Worm (Caenorhabditis elegans) whole organism, L4 larva: ENCODE measurements around the gene C05E4.7.
A peak's percentile ranks its signal among the peaks of the same experiment; 100 is the strongest.

Experiments used
- F44E2.7 ChIP-seq: fragments of 200-800 bp; sonication (Bioruptor generic); IDR thresholded peaks from 2 replicates; pipeline ENCODE4 v2.1.2; 2022; ENCODE audit warnings: missing genetic modification characterization, missing compliant biosample characterization
- R02D3.7 ChIP-seq: fragments of 150-350 bp; sonication (generic microtip); optimal IDR thresholded peaks from 3 replicates; lab custom pipeline; 2014; ENCODE audit warnings: missing biosample characterization, missing genetic modification characterization
- Y48G9A.11 ChIP-seq: fragments of 200-800 bp; sonication (Bioruptor generic); IDR thresholded peaks from 2 replicates; pipeline ENCODE4 v1.3.6; 2022; ENCODE audit warnings: missing genetic modification reagents, missing genetic modification characterization, missing compliant biosample characterization
- ZK546.5 ChIP-seq, 2 experiments: sonication (generic microtip); optimal IDR thresholded peaks; 2 replicates each; lab custom pipeline; 2017; ENCODE audit warnings: missing biosample characterization in 2 of 2, missing genetic modification characterization in 2 of 2
- aha-1 ChIP-seq: fragments of 150-350 bp; peaks from one replicate; lab custom pipeline; 2014; ENCODE audit warnings: missing biosample characterization, missing genetic modification characterization
- aly-2 ChIP-seq: sonication (generic microtip); optimal IDR thresholded peaks from 2 replicates; lab custom pipeline; 2018; ENCODE audit warnings: missing biosample characterization, missing genetic modification characterization
- ama-1 ChIP-seq: fragments of 150-350 bp; optimal IDR thresholded peaks from 2 replicates; lab custom pipeline; 2014; ENCODE audit warnings: inconsistent platforms, mixed read lengths
- attf-4 ChIP-seq: sonication (generic microtip); optimal IDR thresholded peaks from 3 replicates; lab custom pipeline; 2017; ENCODE audit warnings: missing biosample characterization, missing genetic modification characterization
- ceh-20 ChIP-seq: fragments of 200-800 bp; sonication (Bioruptor generic); IDR thresholded peaks from 2 replicates; pipeline ENCODE4 v1.3.6; 2022; ENCODE audit warnings: missing genetic modification reagents, missing genetic modification characterization, missing compliant biosample characterization
- ceh-62 ChIP-seq: sonication (generic microtip); optimal IDR thresholded peaks from 2 replicates; lab custom pipeline; 2017; ENCODE audit warnings: missing biosample characterization, missing genetic modification characterization
- daf-12 ChIP-seq: fragments of 150-350 bp; optimal IDR thresholded peaks from 2 replicates; lab custom pipeline; 2014; ENCODE audit warnings: missing biosample characterization, missing genetic modification reagents, missing genetic modification characterization
- daf-19 ChIP-seq: fragments of 200-800 bp; sonication (Bioruptor generic); conservative IDR thresholded peaks from 2 replicates; pipeline ENCODE4 v1.3.6; 2022; ENCODE audit warnings: missing genetic modification characterization, missing compliant biosample characterization
- daf-8 ChIP-seq: fragments of 200-800 bp; sonication (Bioruptor generic); IDR thresholded peaks from 2 replicates; pipeline ENCODE4 v1.3.6; 2022; ENCODE audit warnings: missing genetic modification characterization, missing compliant biosample characterization
- dmd-6 ChIP-seq: fragments of 200-800 bp; sonication (Bioruptor generic); IDR thresholded peaks from 2 replicates; pipeline ENCODE4 v1.3.6; 2022; ENCODE audit warnings: missing genetic modification reagents, missing genetic modification characterization, missing compliant biosample characterization
- dmd-9 ChIP-seq: fragments of 200-800 bp; sonication (Bioruptor generic); IDR thresholded peaks from 2 replicates; pipeline ENCODE4 v1.3.6; 2022; ENCODE audit warnings: missing genetic modification reagents, missing genetic modification characterization, missing compliant biosample characterization
- dpl-1 ChIP-seq: fragments of 150-350 bp; optimal IDR thresholded peaks from 2 replicates; lab custom pipeline; 2014; ENCODE audit warnings: missing biosample characterization, missing genetic modification reagents, missing genetic modification characterization
- dve-1 ChIP-seq: sonication (generic microtip); optimal IDR thresholded peaks from 2 replicates; lab custom pipeline; 2017; ENCODE audit warnings: antibody characterized with exemption, mild to moderate bottlenecking, missing genetic modification characterization, missing compliant biosample characterization; ENCODE audit not compliant: insufficient read depth
- egl-27 ChIP-seq: sonication (generic microtip); optimal IDR thresholded peaks from 3 replicates; lab custom pipeline; 2017; ENCODE audit warnings: missing biosample characterization, missing genetic modification reagents, missing genetic modification characterization
- fkh-10 ChIP-seq: fragments of 150-350 bp; optimal IDR thresholded peaks from 2 replicates; lab custom pipeline; 2014; ENCODE audit warnings: missing biosample characterization, missing genetic modification reagents, missing genetic modification characterization
- fos-1 ChIP-seq: fragments of 150-350 bp; optimal IDR thresholded peaks from 2 replicates; lab custom pipeline; 2014; ENCODE audit warnings: missing biosample characterization, missing genetic modification characterization
- hlh-30 ChIP-seq: sonication (generic microtip); optimal IDR thresholded peaks from 2 replicates; lab custom pipeline; 2017; ENCODE audit warnings: antibody characterized with exemption, mild to moderate bottlenecking, missing genetic modification characterization, missing compliant biosample characterization; ENCODE audit not compliant: insufficient read depth
- hmg-1.1 ChIP-seq: fragments of 200-800 bp; sonication (Bioruptor generic); IDR thresholded peaks from 2 replicates; pipeline ENCODE4 v1.3.6; 2022; ENCODE audit warnings: missing genetic modification reagents, missing genetic modification characterization, missing compliant biosample characterization
- lim-7 ChIP-seq: fragments of 200-800 bp; sonication (Bioruptor generic); IDR thresholded peaks from 2 replicates; pipeline ENCODE4 v1.3.6; 2022; ENCODE audit warnings: missing genetic modification characterization, missing compliant biosample characterization
- lin-1 ChIP-seq: fragments of 200-800 bp; sonication (Bioruptor generic); IDR thresholded peaks from 2 replicates; pipeline ENCODE4 v1.3.6; 2022; ENCODE audit warnings: missing genetic modification reagents, missing genetic modification characterization, missing compliant biosample characterization
- lin-29 ChIP-seq: fragments of 200-800 bp; sonication (Bioruptor generic); IDR thresholded peaks from 2 replicates; pipeline ENCODE4 v1.3.6; 2022; ENCODE audit warnings: missing genetic modification reagents, missing genetic modification characterization, missing compliant biosample characterization
- lir-3 ChIP-seq: sonication (generic microtip); optimal IDR thresholded peaks from 2 replicates; lab custom pipeline; 2016; ENCODE audit warnings: mild to moderate bottlenecking, missing genetic modification characterization, missing compliant biosample characterization
- madf-9 ChIP-seq: fragments of 200-800 bp; sonication (Bioruptor generic); conservative IDR thresholded peaks from 2 replicates; pipeline ENCODE4 v1.3.6; 2022; ENCODE audit warnings: missing genetic modification reagents, missing genetic modification characterization, missing compliant biosample characterization
- mdl-1 ChIP-seq, 2 experiments: fragments of 150-350 bp in 1 of 2; sonication (generic microtip) in 1 of 2; optimal IDR thresholded peaks; 2 replicates each; lab custom pipeline; 2014 to 2017; ENCODE audit warnings: missing biosample characterization in 2 of 2, missing genetic modification characterization in 2 of 2
- mes-2 ChIP-seq: sonication (generic microtip); optimal IDR thresholded peaks from 2 replicates; lab custom pipeline; 2016; ENCODE audit warnings: missing genotype, mild to moderate bottlenecking, missing genetic modification characterization, missing compliant biosample characterization; ENCODE audit not compliant: poor library complexity, severe bottlenecking
- mxl-3 ChIP-seq: fragments of 200-800 bp; sonication (Bioruptor generic); optimal IDR thresholded peaks from 2 replicates; lab custom pipeline; 2018; ENCODE audit warnings: mild to moderate bottlenecking, missing genetic modification characterization, missing compliant biosample characterization
- nhr-10 ChIP-seq: fragments of 150-350 bp; optimal IDR thresholded peaks from 2 replicates; lab custom pipeline; 2014; ENCODE audit warnings: missing biosample characterization, missing genetic modification characterization
- nhr-11 ChIP-seq: fragments of 150-350 bp; optimal IDR thresholded peaks from 2 replicates; lab custom pipeline; 2014; ENCODE audit warnings: missing biosample characterization, missing genetic modification characterization
- nhr-111 ChIP-seq: fragments of 200-800 bp; sonication (Bioruptor generic); optimal IDR thresholded peaks from 2 replicates; lab custom pipeline; 2018; ENCODE audit warnings: mild to moderate bottlenecking, missing genetic modification characterization, missing compliant biosample characterization
- nhr-28 ChIP-seq: fragments of 150-350 bp; optimal IDR thresholded peaks from 2 replicates; lab custom pipeline; 2014; ENCODE audit warnings: missing biosample characterization, missing genetic modification characterization
- nhr-48 ChIP-seq: sonication (generic microtip); optimal IDR thresholded peaks from 2 replicates; lab custom pipeline; 2016; ENCODE audit warnings: mild to moderate bottlenecking, missing genetic modification characterization, missing compliant biosample characterization
- pha-4 ChIP-seq, 2 experiments: fragments of 150-350 bp in 1 of 2; fragments of 200-800 bp in 1 of 2; sonication (Bioruptor generic) in 1 of 2; IDR thresholded peaks in 1 of 2; optimal IDR thresholded peaks in 1 of 2; 2 replicates each; pipeline versions ENCODE4 v1.3.6 to Lab custom; 2014 to 2022; ENCODE audit warnings: missing genetic modification characterization in 2 of 2, missing genetic modification reagents in 2 of 2, missing biosample characterization in 1 of 2, missing compliant biosample characterization in 1 of 2
- php-3 ChIP-seq: fragments of 200-800 bp; sonication (Bioruptor generic); IDR thresholded peaks from 2 replicates; pipeline ENCODE4 v1.3.6; 2022; ENCODE audit warnings: missing genetic modification reagents, missing genetic modification characterization, missing compliant biosample characterization
- rbr-2 ChIP-seq: sonication (generic microtip); optimal IDR thresholded peaks from 2 replicates; lab custom pipeline; 2016; ENCODE audit warnings: missing genotype, missing genetic modification characterization, missing compliant biosample characterization
- saeg-2 ChIP-seq: fragments of 200-800 bp; sonication (Bioruptor generic); IDR thresholded peaks from 2 replicates; pipeline ENCODE4 v1.3.6; 2022; ENCODE audit warnings: missing genetic modification reagents, missing genetic modification characterization, missing compliant biosample characterization
- snpc-1.2 ChIP-seq: fragments of 200-800 bp; sonication (Bioruptor generic); IDR thresholded peaks from 2 replicates; pipeline ENCODE4 v1.3.6; 2022; ENCODE audit warnings: missing genetic modification reagents, missing genetic modification characterization, missing compliant biosample characterization
- tra-1 ChIP-seq: fragments of 200-800 bp; sonication (Bioruptor generic); IDR thresholded peaks from 2 replicates; pipeline ENCODE4 v1.3.6; 2022; ENCODE audit warnings: missing genetic modification reagents, missing genetic modification characterization, missing compliant biosample characterization
- unc-130 ChIP-seq: sonication (generic microtip); optimal IDR thresholded peaks from 2 replicates; lab custom pipeline; 2016; ENCODE audit warnings: missing genetic modification reagents, missing genetic modification characterization, missing compliant biosample characterization
- vab-7 ChIP-seq: fragments of 200-800 bp; sonication (Bioruptor generic); IDR thresholded peaks from 2 replicates; pipeline ENCODE4 v1.3.6; 2022; ENCODE audit warnings: missing genetic modification reagents, missing genetic modification characterization, missing compliant biosample characterization
- zag-1 ChIP-seq: fragments of 150-350 bp; optimal IDR thresholded peaks from 2 replicates; lab custom pipeline; 2014; ENCODE audit warnings: missing biosample characterization, missing genetic modification characterization
- zfp-3 ChIP-seq: fragments of 200-800 bp; sonication (Bioruptor generic); conservative IDR thresholded peaks from 2 replicates; pipeline ENCODE4 v1.3.6; 2022; ENCODE audit warnings: missing genetic modification reagents, missing genetic modification characterization, missing compliant biosample characterization
- ztf-7 ChIP-seq: fragments of 150-350 bp; optimal IDR thresholded peaks from 2 replicates; lab custom pipeline; 2014; ENCODE audit warnings: missing biosample characterization, missing genetic modification characterization

Gene C05E4.7

ce11 chrV:725807-726572, 15.9 kb upstream of the C05E4.7 start (continued):
- TF ChIP-seq fos-1 (tag; lab: Kevin White, UChicago) (no peak), daf-19 (GFP tag; lab: Robert Waterston, UW) (no peak), ceh-62 (tag; lab: Kevin White, UChicago) (no peak), lin-29 (no peak)

ce11 chrV:726573-727483, 15.1 kb upstream of the C05E4.7 start:
- TF ChIP-seq ztf-7 (tag; lab: Kevin White, UChicago) (no peak), madf-9 (GFP tag; lab: Robert Waterston, UW) (no peak), nhr-28 (peak; percentile 26), dpl-1 (GFP tag; lab: Kevin White, UChicago) (no peak), tra-1 (GFP tag; lab: Robert Waterston, UW) (no peak), nhr-48 (tag; lab: Kevin White, UChicago) (no peak), Y48G9A.11 (GFP tag; lab: Robert Waterston, UW) (no peak), ceh-62 (tag; lab: Kevin White, UChicago) (no peak), lin-1 (no peak; the same call in 1 of the 2 replicates), zfp-3 (GFP tag; lab: Robert Waterston, UW) (peak; percentile 41; the same call in 1 of the 2 replicates), lim-7 (GFP tag; lab: Robert Waterston, UW) (0 out of 2 replicates have a peak, but pooled peaks have one; percentile 8), R02D3.7 (tag; lab: Kevin White, UChicago) (no peak), aly-2 (tag; lab: Kevin White, UChicago) (no peak), F44E2.7 (no peak), daf-8 (GFP tag; lab: Robert Waterston, UW) (no peak), saeg-2 (GFP tag; lab: Robert Waterston, UW) (no peak), php-3 (GFP tag; lab: Robert Waterston, UW) (no peak), ZK546.5 (tag; optimal IDR thresholded peaks at IDR 0.05; lab: Kevin White, UChicago) (no peak), fkh-10 (GFP tag; lab: Kevin White, UChicago) (no peak), mxl-3 (GFP tag; lab: Kevin White, UChicago) (no peak), snpc-1.2 (GFP tag; lab: Robert Waterston, UW) (no peak), daf-12 (no peak), egl-27 (tag; lab: Kevin White, UChicago) (no peak), dmd-6 (no peak; the same call in 1 of the 2 replicates), ama-1 (lab: Kevin White, UChicago) (peak; percentile 89), pha-4 (GFP tag; IDR thresholded peaks at IDR 0.05; lab: Robert Waterston, UW) (peak; percentile 18; the same call in 1 of the 2 replicates), pha-4 (tag; optimal IDR thresholded peaks at IDR 0.05; lab: Kevin White, UChicago) (no peak), unc-130 (GFP tag; lab: Kevin White, UChicago) (no peak), nhr-111 (GFP tag; lab: Kevin White, UChicago) (no peak), mdl-1 (tag; optimal IDR thresholded peaks at IDR 0.05; lab: Kevin White, UChicago) (no peak), mes-2 (peak; percentile 11), dmd-9 (GFP tag; lab: Robert Waterston, UW) (peak; percentile 7; the same call in 1 of the 2 replicates), ceh-20 (GFP tag; lab: Robert Waterston, UW) (no peak), nhr-11 (tag; lab: Kevin White, UChicago) (no peak), aha-1 (peak; percentile 97), zag-1 (no peak), nhr-10 (peak; percentile 22), attf-4 (tag; lab: Kevin White, UChicago) (no peak), vab-7 (GFP tag; lab: Robert Waterston, UW) (no peak), hlh-30 (no peak), hmg-1.1 (GFP tag; lab: Robert Waterston, UW) (no peak), lir-3 (tag; lab: Kevin White, UChicago) (no peak), rbr-2 (no peak), dve-1 (peak; percentile 43)
